Worm (Caenorhabditis elegans) whole organism, early embryonic: ENCODE measurements around the gene F57A10.2.
"Not testable (repeated sequence)": the region's sequence is repeated elsewhere in the genome, so short reads cannot be mapped to it uniquely, and the experiment has no call there.

Experiments used
- aly-1 ChIP-seq: sonication (generic microtip); optimal IDR thresholded peaks from 2 replicates; lab custom pipeline; 2016; ENCODE audit warnings: missing genetic modification characterization, missing compliant biosample characterization
- ama-1 ChIP-seq: fragments of 150-350 bp; optimal IDR thresholded peaks from 2 replicates; lab custom pipeline; 2014
- ceh-13 ChIP-seq: fragments of 200-800 bp; sonication (Bioruptor generic); optimal IDR thresholded peaks from 2 replicates; lab custom pipeline; 2018; ENCODE audit warnings: mild to moderate bottlenecking, missing genetic modification characterization, missing compliant biosample characterization
- ets-7 ChIP-seq: sonication (generic microtip); optimal IDR thresholded peaks from 2 replicates; lab custom pipeline; 2016; ENCODE audit warnings: missing genotype, missing genetic modification characterization, missing compliant biosample characterization
- flt-1 ChIP-seq: fragments of 200-800 bp; sonication (Bioruptor generic); IDR thresholded peaks from 2 replicates; pipeline ENCODE4 v1.3.6; 2022; ENCODE audit warnings: missing genetic modification characterization, missing compliant biosample characterization
- hmbx-1 ChIP-seq: sonication (generic microtip); optimal IDR thresholded peaks from 2 replicates; lab custom pipeline; 2016; ENCODE audit warnings: mild to moderate bottlenecking, missing genetic modification characterization, missing compliant biosample characterization
- hnd-1 ChIP-seq: sonication (generic microtip); optimal IDR thresholded peaks from 2 replicates; lab custom pipeline; 2016; ENCODE audit warnings: missing genetic modification characterization, missing compliant biosample characterization
- sea-1 ChIP-seq: fragments of 200-800 bp; sonication (Bioruptor generic); conservative IDR thresholded peaks from 2 replicates; pipeline ENCODE4 v1.3.6; 2022; ENCODE audit warnings: missing genetic modification characterization, missing compliant biosample characterization
- tra-4 ChIP-seq: sonication (generic microtip); optimal IDR thresholded peaks from 2 replicates; lab custom pipeline; 2017; ENCODE audit warnings: missing genetic modification characterization, missing compliant biosample characterization

ce11 chrV:15811982-15812381, 45.6 kb downstream of the F57A10.2 start, which contains the start of gene nhr-282:
- not testable (repeated sequence) for TF ChIP-seq tra-4 (tag; lab: Kevin White, UChicago); sea-1 (GFP tag; lab: Robert Waterston, UW); flt-1 (GFP tag; lab: Robert Waterston, UW); hmbx-1 (tag; lab: Kevin White, UChicago); aly-1 (tag; lab: Kevin White, UChicago); hnd-1 (tag; lab: Kevin White, UChicago); ama-1 (lab: Kevin White, UChicago); ceh-13 (GFP tag; lab: Kevin White, UChicago); ets-7 (tag; lab: Kevin White, UChicago)
